Fruit fly (Drosophila melanogaster): Measurements from ENCODE around the gene CG13625.

CG13625 gene

DNA sequence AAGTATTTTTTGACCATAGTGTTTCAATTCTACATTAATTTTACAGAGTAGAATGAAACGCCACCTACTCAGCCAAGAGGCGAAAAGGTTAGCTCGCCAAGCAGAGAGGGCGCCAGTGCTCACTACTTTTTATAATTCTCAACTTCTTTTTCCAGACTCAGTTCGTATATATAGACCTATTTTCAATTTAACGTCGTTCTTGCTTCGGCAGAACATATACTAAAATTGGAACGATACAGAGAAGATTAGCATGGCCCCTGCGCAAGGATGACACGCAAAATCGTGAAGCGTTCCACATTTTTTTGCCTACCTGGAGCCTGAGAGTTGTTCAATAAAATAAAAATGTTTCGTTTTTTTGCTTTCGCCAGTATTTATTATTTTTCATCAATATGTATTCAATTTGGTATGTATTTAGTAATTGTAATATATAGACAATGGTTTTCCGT, 27.9 kb downstream of the CG13625 start (continued):
- TF ChIP-seq CG10431 (GFP tag; optimal IDR thresholded peaks at IDR 0.05): no peak
- TF ChIP-seq CG17359 (tag; optimal IDR thresholded peaks at IDR 0.05): peak; percentile 54
- TF ChIP-seq CG17829 (tag; optimal IDR thresholded peaks at IDR 0.05): peak; percentile 70
- peak; percentile 6 for TF ChIP-seq kni (GFP tag; optimal IDR thresholded peaks at IDR 0.05)
- peak; percentile 76 for TF ChIP-seq zfh1 (GFP tag; IDR thresholded peaks at IDR 0.05)
- TF ChIP-seq gem (tag; optimal IDR thresholded peaks at IDR 0.05): peak; percentile 23
- TF ChIP-seq CG14860 (GFP tag; IDR thresholded peaks at IDR 0.05; ENCODE audit: partially characterized antibody): peak; percentile 81
- TF ChIP-seq Eip74EF (GFP tag; optimal IDR thresholded peaks at IDR 0.05): peak in 1 of 2 experiments; percentile 48
- TF ChIP-seq CG13424 (tag; optimal IDR thresholded peaks at IDR 0.05): peak; percentile 49
- TF ChIP-seq nom (GFP tag; optimal IDR thresholded peaks at IDR 0.05): peak; percentile 67
- no peak for TF ChIP-seq CG6813 (GFP tag; optimal IDR thresholded peaks at IDR 0.05)
- TF ChIP-seq Dip2 (GFP tag; IDR thresholded peaks at IDR 0.05): peak; percentile 97
- TF ChIP-seq btn (GFP tag; optimal IDR thresholded peaks at IDR 0.05): peak; percentile 7
- peak; percentile 14 for TF ChIP-seq CG4707 (GFP tag; optimal IDR thresholded peaks at IDR 0.05)
- peak; percentile 92 for TF ChIP-seq ato (GFP tag; IDR thresholded peaks at IDR 0.05; ENCODE audit: partially characterized antibody)
- peak; percentile 96 for TF ChIP-seq CG15601 (tag; optimal IDR thresholded peaks at IDR 0.05)
- TF ChIP-seq CG6272 (GFP tag; IDR thresholded peaks at IDR 0.05): no peak; the same call in 1 of the 2 replicates
- TF ChIP-seq zen (tag; optimal IDR thresholded peaks at IDR 0.05): peak; percentile 66
- TF ChIP-seq CG7987 (GFP tag; optimal IDR thresholded peaks at IDR 0.05): peak; percentile 66
- peak; percentile 69 for TF ChIP-seq shn (GFP tag; optimal IDR thresholded peaks at IDR 0.05)
- TF ChIP-seq hkb (optimal IDR thresholded peaks at IDR 0.05): no peak
- peak; percentile 62 for TF ChIP-seq hkb (GFP tag; IDR thresholded peaks at IDR 0.05)
- peak; percentile 21 for TF ChIP-seq exex (tag; optimal IDR thresholded peaks at IDR 0.05)
- no peak for TF ChIP-seq MESR4 (GFP tag; optimal IDR thresholded peaks at IDR 0.05)
- no peak for TF ChIP-seq eve (GFP tag; optimal IDR thresholded peaks at IDR 0.05)
- peak; percentile 93 for TF ChIP-seq Bgb (GFP tag; IDR thresholded peaks at IDR 0.05; ENCODE audit: partially characterized antibody)
- TF ChIP-seq jigr1 (GFP tag; IDR thresholded peaks at IDR 0.05): no peak
- TF ChIP-seq croc (GFP tag; conservative IDR thresholded peaks at IDR 0.05): no peak; the same call in 2 of the 3 replicates
- peak; percentile 64 for TF ChIP-seq vnd (GFP tag; IDR thresholded peaks at IDR 0.05; ENCODE audit: partially characterized antibody)
- peak; percentile 31; the same call in 1 of the 2 replicates for TF ChIP-seq CG17612 (GFP tag; IDR thresholded peaks at IDR 0.05)
- TF ChIP-seq D19B (GFP tag; optimal IDR thresholded peaks at IDR 0.05): no peak
- peak; percentile 46 for TF ChIP-seq CG17912 (GFP tag; optimal IDR thresholded peaks at IDR 0.05)
- peak; percentile 43 for TF ChIP-seq CG13123 (GFP tag; optimal IDR thresholded peaks at IDR 0.05)
- TF ChIP-seq CG14441 (GFP tag; IDR thresholded peaks at IDR 0.05): peak; percentile 63
- peak; percentile 87 for TF ChIP-seq CG7963 (GFP tag; IDR thresholded peaks at IDR 0.05; ENCODE audit: partially characterized antibody)
- TF ChIP-seq fu2 (GFP tag; optimal IDR thresholded peaks at IDR 0.05): peak; percentile 32
- peak; percentile 88 for TF ChIP-seq nerfin-2 (GFP tag; IDR thresholded peaks at IDR 0.05; ENCODE audit: partially characterized antibody)
- peak; percentile 77 for TF ChIP-seq sug (tag; optimal IDR thresholded peaks at IDR 0.05)
- TF ChIP-seq rib (GFP tag; IDR thresholded peaks at IDR 0.05): peak; percentile 73; the same call in 1 of the 2 replicates
- TF ChIP-seq tll (GFP tag; optimal IDR thresholded peaks at IDR 0.05): no peak
- TF ChIP-seq sna (GFP tag; IDR thresholded peaks at IDR 0.05; ENCODE audit: partially characterized antibody): peak; percentile 53; the same call in 1 of the 2 replicates
- peak; percentile 18 for TF ChIP-seq Dp (GFP tag; optimal IDR thresholded peaks at IDR 0.05)
- TF ChIP-seq sqz (GFP tag; optimal IDR thresholded peaks at IDR 0.05): no peak
- no peak for TF ChIP-seq CG8478 (optimal IDR thresholded peaks at IDR 0.05)
- peak; percentile 65 for TF ChIP-seq CG3163 (GFP tag; optimal IDR thresholded peaks at IDR 0.05)
- TF ChIP-seq ERR (GFP tag; optimal IDR thresholded peaks at IDR 0.05): peak; percentile 50
- TF ChIP-seq trem (tag; optimal IDR thresholded peaks at IDR 0.05): peak; percentile 17
- peak; percentile 44 for TF ChIP-seq CG9817 (tag; optimal IDR thresholded peaks at IDR 0.05)
- TF ChIP-seq CG7786 (GFP tag; optimal IDR thresholded peaks at IDR 0.05): peak; percentile 61

Measured in whole organism, embryonic.